Worm (Caenorhabditis elegans) whole organism, L3 larva: Measurements from ENCODE around the gene ttc-39B.
A peak's percentile ranks its signal among the peaks of the same experiment; 100 is the strongest.

Source experiments
- ZK546.5 ChIP-seq: sonication (generic microtip); optimal IDR thresholded peaks from 2 replicates; lab custom pipeline; 2017; ENCODE audit warnings: missing biosample characterization, missing genetic modification characterization
- aly-2 ChIP-seq: fragments of 150-350 bp; optimal IDR thresholded peaks from 2 replicates; lab custom pipeline; 2014; ENCODE audit warnings: missing biosample characterization, missing genetic modification characterization
- ama-1 ChIP-seq: fragments of 150-350 bp; optimal IDR thresholded peaks from 2 replicates; lab custom pipeline; 2018
- ceh-16 ChIP-seq: sonication (generic microtip); optimal IDR thresholded peaks from 2 replicates; lab custom pipeline; 2017; ENCODE audit warnings: missing biosample characterization, missing genetic modification characterization
- daf-12 ChIP-seq: fragments of 150-350 bp; optimal IDR thresholded peaks from 2 replicates; lab custom pipeline; 2014; ENCODE audit warnings: missing biosample characterization, missing genetic modification reagents, missing genetic modification characterization
- egl-5 ChIP-seq: fragments of 150-350 bp; optimal IDR thresholded peaks from 2 replicates; lab custom pipeline; 2017; ENCODE audit warnings: missing biosample characterization, missing genetic modification reagents, missing genetic modification characterization, inconsistent platforms
- elt-1 ChIP-seq: fragments of 150-350 bp; optimal IDR thresholded peaks from 2 replicates; lab custom pipeline; 2014; ENCODE audit warnings: missing biosample characterization, missing genetic modification characterization
- elt-2 ChIP-seq: sonication (generic microtip); optimal IDR thresholded peaks from 2 replicates; lab custom pipeline; 2016; ENCODE audit warnings: missing genetic modification reagents, mild to moderate bottlenecking, missing genetic modification characterization, missing compliant biosample characterization
- elt-3 ChIP-seq, 3 experiments: fragments of 150-350 bp in 1 of 3; sonication (generic microtip) in 2 of 3; optimal IDR thresholded peaks; 2 replicates in 2 of 3; 4 replicates in 1 of 3; lab custom pipeline; 2014 to 2017; ENCODE audit warnings: missing biosample characterization in 3 of 3, missing genetic modification characterization in 3 of 3
- eor-1 ChIP-seq, 2 experiments: fragments of 150-350 bp; optimal IDR thresholded peaks; 2 replicates each; lab custom pipeline; 2014 to 2018; ENCODE audit warnings: missing biosample characterization in 2 of 2, missing genetic modification characterization in 2 of 2
- fkh-10 ChIP-seq: sonication (generic microtip); optimal IDR thresholded peaks from 2 replicates; lab custom pipeline; 2017; ENCODE audit warnings: missing biosample characterization, missing genetic modification reagents, missing genetic modification characterization
- fkh-2 ChIP-seq: fragments of 150-350 bp; optimal IDR thresholded peaks from 2 replicates; lab custom pipeline; 2014; ENCODE audit warnings: missing biosample characterization, missing genetic modification reagents, missing genetic modification characterization
- fos-1 ChIP-seq: fragments of 150-350 bp; optimal IDR thresholded peaks from 2 replicates; lab custom pipeline; 2014; ENCODE audit warnings: missing biosample characterization, missing genetic modification characterization
- hmg-11 ChIP-seq: sonication (generic microtip); optimal IDR thresholded peaks from 2 replicates; lab custom pipeline; 2016; ENCODE audit warnings: missing genetic modification characterization, missing compliant biosample characterization
- lin-15B ChIP-seq: fragments of 150-350 bp; optimal IDR thresholded peaks from 2 replicates; lab custom pipeline; 2014; ENCODE audit warnings: missing biosample characterization, missing genetic modification characterization
- lin-39 ChIP-seq: fragments of 150-350 bp; optimal IDR thresholded peaks from 2 replicates; lab custom pipeline; 2018; ENCODE audit warnings: missing biosample characterization, missing genetic modification reagents, missing genetic modification characterization
- lsy-12 ChIP-seq: sonication (generic microtip); optimal IDR thresholded peaks from 2 replicates; lab custom pipeline; 2016; ENCODE audit warnings: mild to moderate bottlenecking, missing genetic modification characterization, missing compliant biosample characterization
- mdl-1 ChIP-seq: fragments of 150-350 bp; optimal IDR thresholded peaks from 2 replicates; lab custom pipeline; 2014; ENCODE audit warnings: missing biosample characterization, missing genetic modification characterization
- nfya-1 ChIP-seq: sonication (generic microtip); optimal IDR thresholded peaks from 2 replicates; lab custom pipeline; 2017; ENCODE audit warnings: missing genetic modification characterization, mild to moderate bottlenecking, missing compliant biosample characterization, antibody characterized with exemption, moderate library complexity; ENCODE audit not compliant: insufficient read depth
- nhr-11 ChIP-seq: fragments of 150-350 bp; optimal IDR thresholded peaks from 2 replicates; lab custom pipeline; 2014; ENCODE audit warnings: missing biosample characterization, missing genetic modification characterization
- nhr-23 ChIP-seq: fragments of 150-350 bp; optimal IDR thresholded peaks from 2 replicates; lab custom pipeline; 2014; ENCODE audit warnings: missing biosample characterization, missing genetic modification reagents, missing genetic modification characterization
- nhr-237 ChIP-seq: fragments of 150-350 bp; optimal IDR thresholded peaks from 2 replicates; lab custom pipeline; 2014; ENCODE audit warnings: missing biosample characterization, missing genetic modification characterization
- nhr-25 ChIP-seq: sonication (generic microtip); optimal IDR thresholded peaks from 2 replicates; lab custom pipeline; 2017; ENCODE audit warnings: missing biosample characterization, missing genetic modification characterization
- nhr-67 ChIP-seq: fragments of 150-350 bp; optimal IDR thresholded peaks from 2 replicates; lab custom pipeline; 2014; ENCODE audit warnings: missing biosample characterization, missing genetic modification characterization
- nhr-76 ChIP-seq: fragments of 150-350 bp; sonication (generic microtip); optimal IDR thresholded peaks from 5 replicates; lab custom pipeline; 2014; ENCODE audit warnings: missing biosample characterization, missing genetic modification characterization
- nhr-77 ChIP-seq: fragments of 150-350 bp; optimal IDR thresholded peaks from 2 replicates; lab custom pipeline; 2014; ENCODE audit warnings: missing biosample characterization, missing genetic modification characterization
- pha-4 ChIP-seq: fragments of 150-350 bp; optimal IDR thresholded peaks from 2 replicates; lab custom pipeline; 2014; ENCODE audit warnings: missing biosample characterization, missing genetic modification reagents, missing genetic modification characterization
- pqm-1 ChIP-seq: fragments of 150-350 bp; optimal IDR thresholded peaks from 2 replicates; lab custom pipeline; 2017; ENCODE audit warnings: missing biosample characterization, missing genetic modification characterization, inconsistent platforms
- skn-1 ChIP-seq: fragments of 150-350 bp; optimal IDR thresholded peaks from 2 replicates; lab custom pipeline; 2014; ENCODE audit warnings: missing biosample characterization, missing genetic modification characterization
- unc-62 ChIP-seq: fragments of 150-350 bp; sonication (generic microtip); optimal IDR thresholded peaks from 4 replicates; lab custom pipeline; 2014; ENCODE audit warnings: missing biosample characterization, missing genetic modification reagents, missing genetic modification characterization
- zag-1 ChIP-seq: fragments of 150-350 bp; optimal IDR thresholded peaks from 2 replicates; lab custom pipeline; 2014; ENCODE audit warnings: missing biosample characterization, missing genetic modification characterization
- ztf-11 ChIP-seq: fragments of 150-350 bp; optimal IDR thresholded peaks from 2 replicates; lab custom pipeline; 2014; ENCODE audit warnings: missing biosample characterization, missing genetic modification characterization
- ztf-4 ChIP-seq: fragments of 150-350 bp; optimal IDR thresholded peaks from 2 replicates; lab custom pipeline; 2014; ENCODE audit warnings: missing biosample characterization, missing genetic modification characterization

Gene ttc-39B

ce11 chrII:6342455-6342854 lies 8.7 kb upstream of the ttc-39B start:
- TF ChIP-seq nhr-77 (tag; lab: Kevin White, UChicago) (no peak), egl-5 (tag; lab: Kevin White, UChicago) (no peak), mdl-1 (no peak), elt-2 (tag; lab: Kevin White, UChicago) (no peak), elt-1 (no peak), nfya-1 (tag; lab: Kevin White, UChicago) (no peak), ztf-11 (no peak), lin-15B (tag; lab: Kevin White, UChicago) (no peak), unc-62 (GFP tag; lab: Kevin White, UChicago) (no peak), skn-1 (tag; lab: Kevin White, UChicago) (no peak), daf-12 (tag; lab: Kevin White, UChicago) (no peak), fkh-10 (GFP tag; lab: Kevin White, UChicago) (no peak), fkh-2 (tag; lab: Kevin White, UChicago) (no peak), pha-4 (tag; lab: Kevin White, UChicago) (no peak), pqm-1 (tag; lab: Kevin White, UChicago) (no peak)

DNA sequence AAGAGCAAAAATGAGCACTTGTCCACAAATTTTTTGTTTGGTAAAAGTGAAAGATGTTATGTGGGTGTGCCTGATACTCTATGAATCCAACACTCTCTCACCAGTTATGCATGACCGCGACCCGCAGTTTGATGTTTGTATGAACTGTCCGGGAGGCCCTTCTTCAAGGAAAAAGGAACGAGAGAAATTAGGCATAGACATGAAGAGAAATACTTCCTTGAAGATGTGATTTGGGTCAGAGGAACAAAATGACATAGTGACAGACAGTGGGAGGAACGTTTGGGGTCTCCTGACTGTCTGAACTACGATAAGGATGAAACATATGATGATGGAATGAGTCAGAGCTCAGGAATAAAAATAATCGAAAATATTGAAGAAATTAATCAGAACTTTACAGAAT lies 7.3 kb upstream of the ttc-39B start:
- TF ChIP-seq nhr-76 (tag; lab: Kevin White, UChicago) (no peak), aly-2 (no peak), fkh-2 (tag; lab: Kevin White, UChicago) (no peak), nhr-67 (tag; lab: Kevin White, UChicago) (no peak), nhr-237 (tag; lab: Kevin White, UChicago) (no peak), hmg-11 (no peak), ZK546.5 (tag; lab: Kevin White, UChicago) (no peak), lin-15B (tag; lab: Kevin White, UChicago) (no peak), elt-1 (no peak), daf-12 (tag; lab: Kevin White, UChicago) (no peak), nfya-1 (tag; lab: Kevin White, UChicago) (no peak), fos-1 (tag; lab: Kevin White, UChicago) (no peak), zag-1 (tag; lab: Kevin White, UChicago) (no peak), nhr-11 (tag; lab: Kevin White, UChicago) (no peak), skn-1 (tag; lab: Kevin White, UChicago) (no peak), ceh-16 (tag; lab: Kevin White, UChicago) (no peak), unc-62 (GFP tag; lab: Kevin White, UChicago) (no peak), pha-4 (tag; lab: Kevin White, UChicago) (peak; percentile 25), pqm-1 (tag; lab: Kevin White, UChicago) (peak; percentile 57), nhr-77 (tag; lab: Kevin White, UChicago) (no peak), nhr-23 (peak; percentile 73), lsy-12 (tag; lab: Kevin White, UChicago) (no peak), ztf-4 (tag; lab: Kevin White, UChicago) (no peak), eor-1 (tag; optimal IDR thresholded peaks at IDR 0.05; lab: Kevin White, UChicago) (no peak), fkh-10 (GFP tag; lab: Kevin White, UChicago) (no peak), lin-39 (tag; lab: Kevin White, UChicago) (no peak), nhr-25 (no peak)

ce11 chrII:6339948-6340347 lies 6.2 kb upstream of the ttc-39B start, which contains the start of gene C32D5.7:
TSS of gene C32D5.7 (minus strand) at chrII:6340048.
- TF ChIP-seq ama-1 (lab: Kevin White, UChicago): no peak
- TF ChIP-seq ztf-4 (tag; lab: Kevin White, UChicago): no peak
- TF ChIP-seq nhr-77 (tag; lab: Kevin White, UChicago): no peak
- no peak for TF ChIP-seq fkh-2 (tag; lab: Kevin White, UChicago)
- no peak for TF ChIP-seq hmg-11
- TF ChIP-seq elt-3 (tag; optimal IDR thresholded peaks at IDR 0.05; lab: Kevin White, UChicago): no peak
- no peak for TF ChIP-seq pha-4 (tag; lab: Kevin White, UChicago)
- TF ChIP-seq elt-1: no peak
- no peak for TF ChIP-seq ZK546.5 (tag; lab: Kevin White, UChicago)
- TF ChIP-seq nfya-1 (tag; lab: Kevin White, UChicago): no peak

ce11 chrII:6339511-6339910 lies 5.7 kb upstream of the ttc-39B start:
- TF ChIP-seq pha-4 (tag; lab: Kevin White, UChicago) (peak; percentile 44), fkh-10 (GFP tag; lab: Kevin White, UChicago) (no peak), elt-2 (tag; lab: Kevin White, UChicago) (peak; percentile 51), pqm-1 (tag; lab: Kevin White, UChicago) (peak; percentile 72)
